Fruit fly (Drosophila melanogaster) whole organism, pupa: ENCODE results near the gene CG15742.

Experiments
- CG10348 ChIP-seq: fragments of 200-800 bp; sonication (Bioruptor generic); IDR thresholded peaks from 2 replicates; pipeline ENCODE4 v1.3.6; 2022; ENCODE audit warnings: missing biosample characterization, missing genetic modification characterization
- CG12605 ChIP-seq: fragments of 200-800 bp; sonication (Bioruptor generic); IDR thresholded peaks from 2 replicates; pipeline ENCODE4 v1.3.6; 2022; ENCODE audit warnings: missing biosample characterization, missing genetic modification characterization
- CG13204 ChIP-seq: fragments of 200-800 bp; sonication (Bioruptor generic); optimal IDR thresholded peaks from 2 replicates; lab custom pipeline; 2018; ENCODE audit warnings: missing biosample characterization, mild to moderate bottlenecking, missing genetic modification characterization, moderate library complexity
- CG14655 ChIP-seq: fragments of 200-800 bp; sonication (Bioruptor generic); optimal IDR thresholded peaks from 3 replicates; lab custom pipeline; 2017; ENCODE audit warnings: mild to moderate bottlenecking, missing biosample characterization, missing genetic modification reagents, missing genetic modification characterization
- CG15710 ChIP-seq: fragments of 200-800 bp; sonication (Bioruptor generic); optimal IDR thresholded peaks from 2 replicates; lab custom pipeline; 2018; ENCODE audit warnings: missing biosample characterization, mild to moderate bottlenecking, missing genetic modification characterization, moderate library complexity
- CG17806 ChIP-seq: fragments of 200-800 bp; sonication (Bioruptor generic); optimal IDR thresholded peaks from 2 replicates; lab custom pipeline; 2018; ENCODE audit warnings: missing biosample characterization, mild to moderate bottlenecking, missing genetic modification characterization, moderate library complexity
- CG32121 ChIP-seq: fragments of 200-800 bp; sonication (Bioruptor generic); IDR thresholded peaks from 2 replicates; pipeline ENCODE4 v1.3.6; 2022; ENCODE audit warnings: missing biosample characterization, missing genetic modification characterization
- CG34367 ChIP-seq: fragments of 200-800 bp; sonication (Bioruptor generic); optimal IDR thresholded peaks from 2 replicates; lab custom pipeline; 2018; ENCODE audit warnings: missing biosample characterization, mild to moderate bottlenecking, missing genetic modification characterization
- CG4496 ChIP-seq: fragments of 200-800 bp; sonication (Bioruptor generic); IDR thresholded peaks from 3 replicates; pipeline ENCODE4 v1.3.6; 2022; ENCODE audit warnings: missing biosample characterization, missing genetic modification characterization
- CG8159 ChIP-seq: fragments of 200-800 bp; sonication (Bioruptor generic); optimal IDR thresholded peaks from 3 replicates; lab custom pipeline; 2018; ENCODE audit warnings: missing biosample characterization, mild to moderate bottlenecking, missing genetic modification characterization, moderate library complexity
- CG8301 ChIP-seq: fragments of 200-800 bp; sonication (Bioruptor generic); optimal IDR thresholded peaks from 2 replicates; lab custom pipeline; 2018; ENCODE audit warnings: missing biosample characterization, mild to moderate bottlenecking, missing genetic modification characterization
- CG9948 ChIP-seq: fragments of 200-800 bp; sonication (Bioruptor generic); optimal IDR thresholded peaks from 2 replicates; lab custom pipeline; 2018; ENCODE audit warnings: missing biosample characterization, mild to moderate bottlenecking, missing genetic modification characterization, moderate library complexity
- D1 ChIP-seq: fragments of 200-800 bp; sonication (Bioruptor generic); optimal IDR thresholded peaks from 2 replicates; lab custom pipeline; 2018; ENCODE audit warnings: missing biosample characterization, mild to moderate bottlenecking, missing genetic modification characterization, moderate library complexity
- EcR ChIP-seq: fragments of 200-800 bp; sonication (Bioruptor generic); optimal IDR thresholded peaks from 3 replicates; lab custom pipeline; 2019; ENCODE audit warnings: missing biosample characterization, missing genetic modification characterization, mild to moderate bottlenecking, moderate library complexity, missing genetic modification reagents
- Ets98B ChIP-seq: fragments of 200-800 bp; sonication (Bioruptor generic); IDR thresholded peaks from 2 replicates; pipeline ENCODE4 v1.3.6; 2022; ENCODE audit warnings: missing biosample characterization, missing genetic modification characterization
- Pif1A ChIP-seq: fragments of 200-800 bp; sonication (Bioruptor generic); optimal IDR thresholded peaks from 3 replicates; lab custom pipeline; 2016; ENCODE audit warnings: missing biosample characterization, missing genetic modification characterization
- Pif1B ChIP-seq: fragments of 200-800 bp; sonication (Bioruptor generic); optimal IDR thresholded peaks from 3 replicates; lab custom pipeline; 2016; ENCODE audit warnings: missing biosample characterization, missing genetic modification characterization
- Snoo ChIP-seq: fragments of 200-800 bp; sonication (Bioruptor generic); optimal IDR thresholded peaks from 3 replicates; lab custom pipeline; 2017; ENCODE audit warnings: missing biosample characterization, mild to moderate bottlenecking, missing genetic modification characterization, inconsistent platforms
- fd96Ca ChIP-seq: fragments of 200-800 bp; sonication (Bioruptor generic); IDR thresholded peaks from 3 replicates; pipeline ENCODE4 v1.3.6; 2022; ENCODE audit warnings: missing biosample characterization, missing genetic modification characterization
- gl ChIP-seq: fragments of 200-800 bp; sonication (Bioruptor generic); optimal IDR thresholded peaks from 2 replicates; lab custom pipeline; 2018; ENCODE audit warnings: missing biosample characterization, mild to moderate bottlenecking, missing genetic modification characterization
- rn ChIP-seq: fragments of 200-800 bp; sonication (Bioruptor generic); IDR thresholded peaks from 2 replicates; pipeline ENCODE4 v1.3.6; 2022; ENCODE audit warnings: missing biosample characterization, missing genetic modification characterization

Gene CG15742

DNA sequence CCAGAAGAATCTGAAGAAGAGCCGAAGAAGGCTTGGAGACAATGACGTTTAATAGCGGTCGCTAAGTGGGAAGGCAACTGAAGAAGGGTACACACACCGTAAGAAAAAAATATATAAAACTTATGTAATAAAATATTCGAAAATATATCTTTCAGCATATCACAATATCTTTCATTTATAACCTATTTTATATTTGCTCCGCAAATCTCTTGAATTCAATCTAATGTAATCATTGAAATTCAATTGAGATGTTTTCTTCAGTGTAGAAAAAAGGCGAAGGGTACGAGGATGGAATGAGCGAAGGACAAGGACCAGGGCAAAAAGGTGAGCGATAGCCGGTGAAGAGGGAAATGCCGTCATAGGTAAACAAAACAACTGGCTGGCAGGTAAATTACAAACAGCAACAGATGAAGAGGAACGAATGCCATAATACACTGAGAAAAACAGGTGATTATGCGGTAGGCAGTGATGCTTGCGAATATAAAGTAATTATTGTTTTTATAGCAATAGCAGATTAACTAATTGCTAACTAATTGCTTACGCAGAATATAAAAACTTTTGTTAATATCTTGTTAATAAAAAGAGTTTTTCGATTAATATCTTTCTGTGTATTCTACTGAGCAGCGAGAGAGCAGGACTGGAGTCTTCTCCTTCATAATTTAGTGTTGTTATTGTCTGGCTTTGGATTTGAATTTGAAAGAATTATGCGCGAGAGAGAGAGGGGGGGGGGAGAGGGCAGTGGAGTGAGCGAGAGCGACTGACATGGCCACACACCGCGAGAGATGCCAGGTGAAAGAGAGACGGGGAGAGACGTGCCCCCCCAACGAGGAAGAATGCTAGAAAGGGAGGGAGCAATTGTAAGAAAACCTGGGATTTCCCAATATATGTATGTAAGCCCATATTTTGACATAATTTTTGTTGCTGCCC is 24.2 kb downstream of the CG15742 start:
- TF ChIP-seq Pif1A (GFP tag; lab: Kevin White, UChicago) (peak; percentile 85), CG4496 (GFP tag; lab: Robert Waterston, UW) (peak; percentile 84), Ets98B (GFP tag; lab: Robert Waterston, UW) (peak; percentile 51; the same call in 1 of the 2 replicates), Snoo (tag; lab: Kevin White, UChicago) (peak; percentile 61), CG10348 (no peak), gl (tag; lab: Kevin White, UChicago) (peak; percentile 77), rn (GFP tag; lab: Robert Waterston, UW) (no peak), CG13204 (peak; percentile 79), CG12605 (peak; percentile 25), EcR (GFP tag; lab: Kevin White, UChicago) (peak; percentile 80), CG15710 (tag; lab: Kevin White, UChicago) (peak; percentile 91), CG14655 (GFP tag; lab: Kevin White, UChicago) (peak; percentile 83), D1 (tag; lab: Kevin White, UChicago) (peak; percentile 69), CG8301 (tag; lab: Kevin White, UChicago) (peak; percentile 67), CG8159 (tag; lab: Kevin White, UChicago) (peak; percentile 90), CG32121 (peak; percentile 32; the same call in 1 of the 2 replicates), CG17806 (peak; percentile 69), CG9948 (tag; lab: Kevin White, UChicago) (peak; percentile 81), fd96Ca (GFP tag; lab: Robert Waterston, UW) (peak; percentile 11; the same call in 1 of the 3 replicates), CG34367 (tag; lab: Kevin White, UChicago) (peak; percentile 67), Pif1B (GFP tag; lab: Kevin White, UChicago) (peak; percentile 81)

DNA sequence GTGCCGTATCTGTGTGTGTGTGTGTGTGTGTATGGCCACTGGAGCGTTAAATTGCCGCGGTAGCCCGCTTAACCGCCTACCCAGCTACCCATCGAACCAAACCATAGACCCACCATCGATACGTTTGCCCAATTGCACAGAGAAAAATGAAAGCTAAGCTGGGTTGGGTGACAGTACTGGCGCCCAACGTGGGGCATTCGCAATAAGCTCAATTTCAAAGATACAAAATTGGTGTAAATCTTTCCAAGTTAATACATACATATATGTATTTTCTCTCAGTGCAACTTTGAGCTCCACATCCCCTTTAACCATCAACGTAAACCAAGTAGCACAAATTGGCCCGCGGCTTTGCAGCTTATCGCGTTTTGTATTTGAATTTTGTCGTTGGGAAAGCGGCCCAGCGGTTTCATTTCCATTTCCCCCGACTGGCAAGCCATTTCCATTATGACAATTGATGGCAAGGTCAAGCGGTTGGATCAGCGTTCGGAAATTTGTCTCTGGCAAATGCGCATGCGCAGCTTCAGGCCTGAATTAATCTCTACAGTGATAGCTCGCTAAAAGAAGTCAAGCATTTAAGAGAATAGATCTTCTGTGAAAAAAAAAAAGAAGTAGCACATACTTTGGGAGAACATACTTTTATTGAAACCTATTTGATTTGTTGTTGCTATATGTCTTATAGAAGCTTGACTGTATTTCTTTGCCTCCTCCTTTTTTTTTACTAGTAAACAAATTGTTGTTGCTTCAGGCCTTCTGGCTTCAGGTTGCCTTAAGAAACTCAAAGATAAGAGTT is 25.7 kb downstream of the CG15742 start:
- no peak for TF ChIP-seq CG8159 (tag; lab: Kevin White, UChicago)
- TF ChIP-seq CG32121 = peak; percentile 70
- TF ChIP-seq Ets98B (GFP tag; lab: Robert Waterston, UW) = peak; percentile 68
- no peak for TF ChIP-seq gl (tag; lab: Kevin White, UChicago)
- no peak for TF ChIP-seq Snoo (tag; lab: Kevin White, UChicago)
- no peak for TF ChIP-seq EcR (GFP tag; lab: Kevin White, UChicago)
- peak; percentile 71; the same call in 1 of the 2 replicates for TF ChIP-seq rn (GFP tag; lab: Robert Waterston, UW)
- peak; percentile 5 for TF ChIP-seq CG15710 (tag; lab: Kevin White, UChicago)
- TF ChIP-seq CG12605 = no peak
- no peak for TF ChIP-seq Pif1B (GFP tag; lab: Kevin White, UChicago)
- TF ChIP-seq CG17806 = no peak
- peak; percentile 78 for TF ChIP-seq fd96Ca (GFP tag; lab: Robert Waterston, UW)
- no peak for TF ChIP-seq D1 (tag; lab: Kevin White, UChicago)
- TF ChIP-seq CG8301 (tag; lab: Kevin White, UChicago) = peak; percentile 30
- TF ChIP-seq Pif1A (GFP tag; lab: Kevin White, UChicago) = peak; percentile 25
- TF ChIP-seq CG34367 (tag; lab: Kevin White, UChicago) = no peak
- no peak for TF ChIP-seq CG13204
- peak; percentile 73 for TF ChIP-seq CG4496 (GFP tag; lab: Robert Waterston, UW)
- TF ChIP-seq CG10348 = no peak
- TF ChIP-seq CG9948 (tag; lab: Kevin White, UChicago) = no peak
- peak; percentile 44 for TF ChIP-seq CG14655 (GFP tag; lab: Kevin White, UChicago)

DNA sequence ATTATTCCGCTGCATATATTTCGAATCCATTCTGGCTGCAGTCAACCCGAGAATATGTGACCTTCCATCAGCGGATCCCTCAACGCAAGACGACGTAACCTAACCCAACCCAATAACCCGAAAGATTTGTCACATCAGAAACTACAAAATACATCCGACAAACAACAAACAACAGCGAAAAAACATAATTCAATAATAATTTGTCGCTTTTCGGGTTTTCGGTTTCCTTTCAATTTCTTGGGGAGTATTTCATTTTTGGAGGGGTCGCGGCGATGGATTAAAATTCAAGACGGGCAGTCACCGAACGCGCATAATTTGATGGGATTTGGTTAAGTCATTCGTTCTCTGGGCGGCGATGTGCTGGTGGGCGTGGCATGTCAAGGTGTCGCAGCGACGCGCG is 27.3 kb downstream of the CG15742 start:
- TF ChIP-seq CG15710 (tag; lab: Kevin White, UChicago) (no peak), D1 (tag; lab: Kevin White, UChicago) (no peak), CG34367 (tag; lab: Kevin White, UChicago) (no peak), fd96Ca (GFP tag; lab: Robert Waterston, UW) (no peak), Ets98B (GFP tag; lab: Robert Waterston, UW) (no peak), CG14655 (GFP tag; lab: Kevin White, UChicago) (no peak)
- TF ChIP-seq, all 21 proteins: peak for 0

DNA sequence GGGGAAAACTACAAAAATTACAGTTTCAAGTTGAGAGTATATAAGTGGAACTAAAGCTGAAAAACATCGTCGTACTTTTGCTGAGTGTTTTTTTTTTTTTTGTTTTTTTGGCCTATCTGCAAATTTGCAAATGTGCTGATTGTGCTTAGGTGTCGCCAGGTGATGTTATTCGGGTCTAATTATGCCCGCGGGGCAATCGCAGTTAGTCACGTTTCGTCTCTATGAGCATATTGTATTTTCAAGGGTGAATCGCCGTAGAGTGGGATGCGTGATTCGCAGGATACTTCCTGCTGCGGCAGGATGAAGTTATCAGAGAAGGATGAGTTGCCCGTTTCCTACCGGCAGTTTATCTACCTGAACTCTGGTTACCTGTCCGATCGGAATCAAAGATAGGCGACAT is 28.5 kb downstream of the CG15742 start:
- TF ChIP-seq EcR (GFP tag; lab: Kevin White, UChicago) = no peak
- no peak for TF ChIP-seq Snoo (tag; lab: Kevin White, UChicago)
- no peak for TF ChIP-seq fd96Ca (GFP tag; lab: Robert Waterston, UW)
- TF ChIP-seq CG34367 (tag; lab: Kevin White, UChicago) = no peak
- TF ChIP-seq rn (GFP tag; lab: Robert Waterston, UW) = no peak
- TF ChIP-seq CG17806 = no peak
- TF ChIP-seq CG9948 (tag; lab: Kevin White, UChicago) = no peak
- TF ChIP-seq Pif1B (GFP tag; lab: Kevin White, UChicago) = no peak
- TF ChIP-seq CG8159 (tag; lab: Kevin White, UChicago) = no peak
- TF ChIP-seq CG13204 = no peak
- no peak for TF ChIP-seq CG15710 (tag; lab: Kevin White, UChicago)
- no peak for TF ChIP-seq CG8301 (tag; lab: Kevin White, UChicago)
- no peak for TF ChIP-seq Pif1A (GFP tag; lab: Kevin White, UChicago)
- TF ChIP-seq CG32121 = no peak
- no peak for TF ChIP-seq CG14655 (GFP tag; lab: Kevin White, UChicago)
- no peak for TF ChIP-seq CG12605
- TF ChIP-seq CG10348 = no peak
- no peak for TF ChIP-seq CG4496 (GFP tag; lab: Robert Waterston, UW)
- no peak for TF ChIP-seq Ets98B (GFP tag; lab: Robert Waterston, UW)
- TF ChIP-seq, all 21 proteins: peak for 0
